Worm (Caenorhabditis elegans) whole organism, L4/young adult: ENCODE data around the gene Y43F8B.28.

Experiments used
- dao-5 ChIP-seq: sonication (generic microtip); optimal IDR thresholded peaks from 2 replicates; lab custom pipeline; 2016; ENCODE audit warnings: missing genotype, missing genetic modification characterization, moderate library complexity, missing compliant biosample characterization
- him-1 ChIP-seq: sonication (generic microtip); optimal IDR thresholded peaks from 2 replicates; lab custom pipeline; 2016; ENCODE audit warnings: missing genotype, missing genetic modification reagents, missing genetic modification characterization, missing compliant biosample characterization

ce11 chrV:19527565-19527964 is 42.4 kb downstream of the Y43F8B.28 start:
- TF ChIP-seq him-1 (tag; lab: Kevin White, UChicago) (no peak), dao-5 (tag; lab: Kevin White, UChicago) (no peak)
